Fruit fly (Drosophila melanogaster) ovary, adult (tissue): ENCODE results near the gene Cyp4ac2.

Experiments
- CG17801 ChIP-seq: fragments of 200-800 bp; optimal IDR thresholded peaks from 2 replicates; lab custom pipeline; 2019; ENCODE audit warnings: missing biosample characterization, mild to moderate bottlenecking, missing genetic modification characterization, moderate library complexity; ENCODE audit not compliant: partially characterized antibody

Gene Cyp4ac2

dm6 chr2L:5237175-5237753 lies 28.9 kb upstream of the Cyp4ac2 start:
- peak; percentile 54 for TF ChIP-seq CG17801 (GFP tag; lab: Kevin White, UChicago)

dm6 chr2L:5237899-5238566 lies 28.2 kb upstream of the Cyp4ac2 start:
- TF ChIP-seq CG17801 (GFP tag; lab: Kevin White, UChicago): no peak

dm6 chr2L:5238567-5238925 lies 27.6 kb upstream of the Cyp4ac2 start:
- TF ChIP-seq CG17801 (GFP tag; lab: Kevin White, UChicago): no peak

dm6 chr2L:5239433-5240278 lies 26.5 kb upstream of the Cyp4ac2 start:
- no peak for TF ChIP-seq CG17801 (GFP tag; lab: Kevin White, UChicago)

dm6 chr2L:5240520-5240919 lies 25.7 kb upstream of the Cyp4ac2 start:
- TF ChIP-seq CG17801 (GFP tag; lab: Kevin White, UChicago): no peak

- no peak for TF ChIP-seq CG17801 (GFP tag; lab: Kevin White, UChicago)
These were observed 23.8 kb upstream of the Cyp4ac2 start for dm6 chr2L:5242194-5242914.

- no peak for TF ChIP-seq CG17801 (GFP tag; lab: Kevin White, UChicago)
These were observed 20.8 kb upstream of the Cyp4ac2 start for dm6 chr2L:5245363-5245892.

- no peak for TF ChIP-seq CG17801 (GFP tag; lab: Kevin White, UChicago)
These were observed 18.8 kb upstream of the Cyp4ac2 start for dm6 chr2L:5247384-5247783.

- no peak for TF ChIP-seq CG17801 (GFP tag; lab: Kevin White, UChicago)
These were observed 18.4 kb upstream of the Cyp4ac2 start for dm6 chr2L:5247812-5248211.

- no peak for TF ChIP-seq CG17801 (GFP tag; lab: Kevin White, UChicago)
These were observed 17.6 kb upstream of the Cyp4ac2 start for dm6 chr2L:5248582-5248981.

- no peak for TF ChIP-seq CG17801 (GFP tag; lab: Kevin White, UChicago)
These were observed 16.4 kb upstream of the Cyp4ac2 start for dm6 chr2L:5249766-5250165.

dm6 chr2L:5251150-5251549 lies 15.0 kb upstream of the Cyp4ac2 start:
- TF ChIP-seq CG17801 (GFP tag; lab: Kevin White, UChicago): no peak

- TF ChIP-seq CG17801 (GFP tag; lab: Kevin White, UChicago): no peak
These were observed 14.5 kb upstream of the Cyp4ac2 start for dm6 chr2L:5251725-5252124.

dm6 chr2L:5252399-5253030 lies 13.7 kb upstream of the Cyp4ac2 start:
- TF ChIP-seq CG17801 (GFP tag; lab: Kevin White, UChicago): no peak
